Worm (Caenorhabditis elegans) whole organism, mixed stage, embryonic: ENCODE measurements around the gene srx-2.

Experiments used
- M03D4.4 ChIP-seq: sonication (generic microtip); optimal IDR thresholded peaks from 2 replicates; lab custom pipeline; 2017; ENCODE audit warnings: mild to moderate bottlenecking, missing genetic modification characterization, missing compliant biosample characterization
- bed-3 ChIP-seq: fragments of 200-800 bp; sonication (Bioruptor generic); optimal IDR thresholded peaks from 3 replicates; lab custom pipeline; 2018; ENCODE audit warnings: mild to moderate bottlenecking, missing genetic modification characterization, moderate library complexity, missing compliant biosample characterization
- blmp-1 ChIP-seq: fragments of 150-350 bp; optimal IDR thresholded peaks from 2 replicates; lab custom pipeline; 2014; ENCODE audit warnings: missing biosample characterization, missing genetic modification characterization
- ceh-39 ChIP-seq: fragments of 150-350 bp; optimal IDR thresholded peaks from 2 replicates; lab custom pipeline; 2014; ENCODE audit warnings: missing biosample characterization, missing genetic modification characterization
- ceh-43 ChIP-seq: fragments of 200-800 bp; sonication (Bioruptor generic); optimal IDR thresholded peaks from 2 replicates; lab custom pipeline; 2018; ENCODE audit warnings: mild to moderate bottlenecking, missing genetic modification characterization, moderate library complexity, missing compliant biosample characterization
- ceh-83 ChIP-seq: fragments of 200-800 bp; sonication (Bioruptor generic); optimal IDR thresholded peaks from 2 replicates; lab custom pipeline; 2018; ENCODE audit warnings: mild to moderate bottlenecking, missing genetic modification characterization, missing compliant biosample characterization
- ces-1 ChIP-seq: fragments of 150-350 bp; optimal IDR thresholded peaks from 2 replicates; lab custom pipeline; 2014; ENCODE audit warnings: missing biosample characterization, missing genetic modification reagents, missing genetic modification characterization
- drap-1 ChIP-seq: fragments of 200-800 bp; sonication (Bioruptor generic); optimal IDR thresholded peaks from 3 replicates; lab custom pipeline; 2018; ENCODE audit warnings: mild to moderate bottlenecking, missing genetic modification characterization, missing compliant biosample characterization
- elt-1 ChIP-seq: sonication (generic microtip); optimal IDR thresholded peaks from 2 replicates; lab custom pipeline; 2017; ENCODE audit warnings: missing genetic modification characterization, mild to moderate bottlenecking, missing compliant biosample characterization, antibody characterized with exemption, moderate library complexity, borderline replicate concordance; ENCODE audit not compliant: insufficient read depth
- elt-3 ChIP-seq: fragments of 150-350 bp; optimal IDR thresholded peaks from 2 replicates; lab custom pipeline; 2014; ENCODE audit warnings: missing biosample characterization, missing genetic modification characterization
- flh-1 ChIP-seq: fragments of 200-800 bp; sonication (Bioruptor generic); optimal IDR thresholded peaks from 2 replicates; lab custom pipeline; 2018; ENCODE audit warnings: mild to moderate bottlenecking, missing genetic modification characterization, moderate library complexity, missing compliant biosample characterization
- hlh-1 ChIP-seq: fragments of 150-350 bp; optimal IDR thresholded peaks from 2 replicates; lab custom pipeline; 2014; ENCODE audit warnings: missing biosample characterization, missing genetic modification reagents, missing genetic modification characterization
- lin-13 ChIP-seq: fragments of 150-350 bp; optimal IDR thresholded peaks from 2 replicates; lab custom pipeline; 2014; ENCODE audit warnings: missing biosample characterization, missing genetic modification characterization
- lin-32 ChIP-seq: fragments of 200-800 bp; sonication (Bioruptor generic); optimal IDR thresholded peaks from 2 replicates; lab custom pipeline; 2018; ENCODE audit warnings: mild to moderate bottlenecking, missing genetic modification characterization, missing compliant biosample characterization
- lsy-2 ChIP-seq: fragments of 150-350 bp; optimal IDR thresholded peaks from 2 replicates; lab custom pipeline; 2014; ENCODE audit warnings: missing biosample characterization, missing genetic modification characterization
- mab-5 ChIP-seq: fragments of 150-350 bp; optimal IDR thresholded peaks from 2 replicates; lab custom pipeline; 2014; ENCODE audit warnings: missing biosample characterization, missing genetic modification characterization
- mep-1 ChIP-seq: fragments of 150-350 bp; optimal IDR thresholded peaks from 2 replicates; lab custom pipeline; 2017; ENCODE audit warnings: missing biosample characterization, missing genetic modification reagents, missing genetic modification characterization, inconsistent platforms
- mls-2 ChIP-seq: sonication (generic microtip); optimal IDR thresholded peaks from 2 replicates; lab custom pipeline; 2016; ENCODE audit warnings: mild to moderate bottlenecking, missing genetic modification characterization, moderate library complexity, missing compliant biosample characterization
- nhr-12 ChIP-seq: fragments of 150-350 bp; optimal IDR thresholded peaks from 2 replicates; lab custom pipeline; 2014; ENCODE audit warnings: missing biosample characterization, missing genetic modification characterization
- nhr-2 ChIP-seq: fragments of 150-350 bp; optimal IDR thresholded peaks from 2 replicates; lab custom pipeline; 2014; ENCODE audit warnings: missing biosample characterization, missing genetic modification characterization
- nhr-28 ChIP-seq: fragments of 150-350 bp; optimal IDR thresholded peaks from 2 replicates; lab custom pipeline; 2014; ENCODE audit warnings: missing biosample characterization, missing genetic modification characterization
- nhr-76 ChIP-seq: sonication (generic microtip); optimal IDR thresholded peaks from 2 replicates; lab custom pipeline; 2017; ENCODE audit warnings: missing biosample characterization, missing genetic modification characterization
- pha-4 ChIP-seq: fragments of 150-350 bp; optimal IDR thresholded peaks from 2 replicates; lab custom pipeline; 2018; ENCODE audit warnings: missing biosample characterization, missing genetic modification reagents, missing genetic modification characterization
- sem-2 ChIP-seq: fragments of 200-800 bp; sonication (Bioruptor generic); optimal IDR thresholded peaks from 2 replicates; lab custom pipeline; 2018; ENCODE audit warnings: mild to moderate bottlenecking, missing genetic modification characterization, missing compliant biosample characterization
- snpc-4 ChIP-seq: fragments of 150-350 bp; optimal IDR thresholded peaks from 2 replicates; lab custom pipeline; 2014; ENCODE audit warnings: missing biosample characterization, missing genetic modification characterization
- sptf-1 ChIP-seq: sonication (generic microtip); optimal IDR thresholded peaks from 2 replicates; lab custom pipeline; 2017; ENCODE audit warnings: mild to moderate bottlenecking, missing genetic modification characterization, moderate library complexity, missing compliant biosample characterization
- tbx-8 ChIP-seq: fragments of 200-800 bp; sonication (Bioruptor generic); optimal IDR thresholded peaks from 2 replicates; lab custom pipeline; 2018; ENCODE audit warnings: mild to moderate bottlenecking, missing genetic modification characterization, moderate library complexity, missing compliant biosample characterization
- unc-120 ChIP-seq: sonication (generic microtip); optimal IDR thresholded peaks from 2 replicates; lab custom pipeline; 2017; ENCODE audit warnings: missing genetic modification characterization, missing compliant biosample characterization; ENCODE audit not compliant: poor library complexity, severe bottlenecking
- unc-39 ChIP-seq: fragments of 150-350 bp; optimal IDR thresholded peaks from 2 replicates; lab custom pipeline; 2014; ENCODE audit warnings: missing biosample characterization, missing genetic modification characterization
- unc-62 ChIP-seq: fragments of 150-350 bp; optimal IDR thresholded peaks from 2 replicates; lab custom pipeline; 2014; ENCODE audit warnings: missing biosample characterization, missing genetic modification reagents, missing genetic modification characterization
- zip-8 ChIP-seq: fragments of 150-350 bp; optimal IDR thresholded peaks from 2 replicates; lab custom pipeline; 2014; ENCODE audit warnings: missing biosample characterization, missing genetic modification characterization
- ztf-11 ChIP-seq: fragments of 150-350 bp; optimal IDR thresholded peaks from 2 replicates; lab custom pipeline; 2014; ENCODE audit warnings: missing biosample characterization, missing genetic modification characterization

The srx-2 gene

DNA sequence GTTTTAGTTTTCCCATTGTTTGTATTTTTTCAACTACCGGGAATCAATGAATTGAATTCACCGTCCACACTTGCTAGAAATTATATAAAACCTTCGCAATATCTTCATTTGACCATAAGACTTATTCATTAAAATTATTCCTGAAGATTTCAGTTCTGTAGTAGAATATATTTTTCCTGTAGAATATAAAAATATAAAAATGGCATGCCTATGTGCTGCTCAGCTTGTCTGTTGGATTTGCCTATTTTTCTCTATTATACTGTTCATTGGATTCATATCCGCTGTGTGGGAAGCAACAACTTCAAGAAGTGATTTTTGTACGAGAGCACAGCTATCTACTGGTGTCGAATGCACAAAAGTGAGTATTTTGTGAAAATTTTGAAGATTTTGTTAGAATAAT, 17.6 kb upstream of the srx-2 start, which contains the start of gene F59E11.6:
F59E11.6 (plus strand) TSS at position 111 of the 400 bp plus-strand sequence.
- TF ChIP-seq ceh-83 (no peak), ztf-11 (tag; lab: Kevin White, UChicago) (no peak), sptf-1 (no peak), blmp-1 (tag; lab: Kevin White, UChicago) (no peak), mab-5 (no peak), drap-1 (no peak), mep-1 (tag; lab: Kevin White, UChicago) (no peak), elt-3 (no peak), nhr-76 (tag; lab: Kevin White, UChicago) (no peak), unc-39 (no peak), unc-120 (tag; lab: Kevin White, UChicago) (no peak), hlh-1 (no peak), nhr-12 (no peak), M03D4.4 (tag; lab: Kevin White, UChicago) (no peak), pha-4 (tag; lab: Kevin White, UChicago) (no peak), elt-1 (no peak), ceh-39 (tag; lab: Kevin White, UChicago) (no peak), unc-62 (GFP tag; lab: Kevin White, UChicago) (no peak)

DNA sequence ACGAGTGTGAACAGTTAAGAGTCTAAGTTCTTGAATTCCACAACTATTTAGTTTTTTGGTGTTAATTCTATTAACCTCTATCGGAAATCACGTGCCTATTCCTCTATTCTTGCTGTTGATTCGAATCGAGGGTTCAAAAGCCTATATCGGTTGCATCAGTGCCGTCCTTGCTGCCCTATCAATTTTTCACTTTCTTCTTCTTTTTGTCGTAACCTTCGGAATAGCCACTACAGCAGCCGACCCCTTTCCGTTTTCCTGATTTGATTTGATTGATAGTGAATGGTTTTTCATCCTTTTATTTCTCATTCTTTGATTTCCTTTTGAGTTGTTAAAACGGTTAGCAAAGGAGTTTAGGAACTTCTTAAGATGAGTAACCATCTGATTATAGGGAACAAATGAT, 15.0 kb upstream of the srx-2 start:
- TF ChIP-seq elt-3 = no peak
- TF ChIP-seq unc-120 (tag; lab: Kevin White, UChicago) = no peak
- TF ChIP-seq mab-5 = no peak
- TF ChIP-seq mep-1 (tag; lab: Kevin White, UChicago) = no peak
- no peak for TF ChIP-seq nhr-76 (tag; lab: Kevin White, UChicago)
- TF ChIP-seq tbx-8 (GFP tag; lab: Kevin White, UChicago) = no peak

DNA sequence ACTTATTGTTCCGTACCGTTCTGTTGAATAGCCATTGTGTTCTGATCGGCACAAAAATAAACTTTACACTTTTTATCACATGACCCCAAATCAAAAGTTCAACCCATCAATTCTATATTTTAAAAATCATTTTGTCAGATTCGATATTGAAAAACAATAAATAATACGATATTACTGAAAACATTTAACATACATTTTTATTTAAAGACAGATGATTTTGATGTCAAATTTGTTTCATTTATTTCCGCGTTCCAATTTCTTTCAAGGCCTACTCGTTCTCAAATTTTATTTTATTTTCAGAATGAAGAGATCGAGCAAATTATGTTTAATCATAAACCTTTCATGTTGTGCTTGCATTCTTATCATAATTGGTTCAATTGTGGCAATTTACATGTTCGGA, 14.5 kb upstream of the srx-2 start, which contains the start of gene F59E11.5:
F59E11.5 (plus strand) TSS at position 301 of the 400 bp plus-strand sequence.
- TF ChIP-seq snpc-4 = no peak

DNA sequence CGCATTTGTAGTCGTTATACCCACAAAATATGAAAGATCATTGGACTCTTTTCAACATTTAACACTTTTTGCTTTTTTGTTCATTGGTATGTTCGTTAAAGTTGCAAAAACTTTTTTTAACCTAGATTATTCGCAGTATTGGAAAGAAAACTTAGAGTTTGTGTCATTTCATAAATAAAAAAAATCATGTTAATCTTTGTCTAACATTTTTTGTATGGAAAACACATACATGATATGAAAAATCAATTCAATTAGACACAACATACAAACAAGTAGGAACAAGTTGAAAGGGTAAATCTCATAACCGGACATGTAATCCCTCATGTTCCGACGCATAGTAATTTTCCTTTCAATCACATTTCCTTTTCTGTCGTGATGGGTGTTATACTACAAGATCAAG, 8.1 kb upstream of the srx-2 start, which contains the start of gene F59E11.2:
F59E11.2 (plus strand) TSS at position 301 of the 400 bp plus-strand sequence.
- TF ChIP-seq unc-62 (GFP tag; lab: Kevin White, UChicago) = no peak
- no peak for TF ChIP-seq ceh-39 (tag; lab: Kevin White, UChicago)
- no peak for TF ChIP-seq unc-39
- no peak for TF ChIP-seq elt-3
- no peak for TF ChIP-seq bed-3 (GFP tag; lab: Kevin White, UChicago)
- no peak for TF ChIP-seq lin-32 (GFP tag; lab: Kevin White, UChicago)
- TF ChIP-seq elt-1 = no peak
- TF ChIP-seq nhr-76 (tag; lab: Kevin White, UChicago) = no peak
- no peak for TF ChIP-seq sptf-1
- TF ChIP-seq blmp-1 (tag; lab: Kevin White, UChicago) = no peak
- no peak for TF ChIP-seq lin-13 (tag; lab: Kevin White, UChicago)
- no peak for TF ChIP-seq sem-2 (GFP tag; lab: Kevin White, UChicago)

DNA sequence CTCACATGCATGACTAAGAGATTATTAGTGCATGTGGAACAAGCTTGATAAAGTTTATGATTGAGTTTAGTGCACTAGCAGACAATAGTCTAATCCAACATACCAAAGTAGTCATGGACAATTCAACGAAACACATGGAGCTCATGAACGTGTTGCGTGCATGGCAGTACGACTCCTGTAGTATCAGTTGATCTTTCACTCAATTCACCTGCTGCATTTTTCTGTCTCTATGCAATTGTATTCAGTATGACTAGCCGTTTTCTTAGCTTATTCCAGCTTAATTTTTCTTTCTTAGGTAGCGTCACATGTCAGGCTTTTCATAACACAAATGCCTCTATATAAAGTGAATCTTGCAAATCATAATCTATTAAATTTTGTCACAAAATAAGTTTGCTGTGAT, 6.0 kb upstream of the srx-2 start, which contains the start of gene srx-1:
srx-1 (plus strand) TSS at position 382 of the 400 bp plus-strand sequence.
- TF ChIP-seq nhr-2 (tag; lab: Kevin White, UChicago) = no peak
- no peak for TF ChIP-seq snpc-4
- TF ChIP-seq pha-4 (tag; lab: Kevin White, UChicago) = no peak
- TF ChIP-seq mab-5 = no peak
- no peak for TF ChIP-seq ceh-39 (tag; lab: Kevin White, UChicago)
- no peak for TF ChIP-seq ceh-43 (GFP tag; lab: Kevin White, UChicago)
- TF ChIP-seq nhr-28 = no peak
- no peak for TF ChIP-seq ceh-83
- no peak for TF ChIP-seq mep-1 (tag; lab: Kevin White, UChicago)
- no peak for TF ChIP-seq ces-1
- TF ChIP-seq flh-1 (GFP tag; lab: Kevin White, UChicago) = no peak
- TF ChIP-seq unc-120 (tag; lab: Kevin White, UChicago) = no peak
- TF ChIP-seq unc-62 (GFP tag; lab: Kevin White, UChicago) = no peak
- TF ChIP-seq lin-13 (tag; lab: Kevin White, UChicago) = no peak

DNA sequence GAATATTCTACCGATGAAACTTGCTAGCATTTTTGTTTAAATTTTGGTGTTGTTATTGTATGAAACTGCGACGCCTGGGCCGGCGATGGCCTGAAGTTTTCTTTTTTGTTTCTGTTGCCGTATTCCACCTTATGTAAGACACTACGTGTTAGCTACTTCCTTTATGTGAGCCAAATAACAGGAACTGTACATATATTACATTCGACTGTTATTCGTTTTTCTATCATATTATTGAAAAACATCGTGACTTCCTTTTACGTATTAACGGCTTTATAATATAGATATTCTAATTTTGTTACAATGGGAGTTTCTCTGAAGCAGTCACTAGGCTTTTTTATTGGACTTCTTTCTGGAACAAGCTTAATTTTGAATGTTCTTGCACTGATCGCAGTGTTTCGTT, 4.0 kb upstream of the srx-2 start, which contains the start of gene srx-3:
srx-3 (plus strand) TSS at position 301 of the 400 bp plus-strand sequence.
- TF ChIP-seq mls-2 (tag; lab: Kevin White, UChicago) (no peak), zip-8 (no peak), bed-3 (GFP tag; lab: Kevin White, UChicago) (no peak), unc-39 (no peak), nhr-12 (no peak), lsy-2 (tag; lab: Kevin White, UChicago) (no peak), hlh-1 (no peak), M03D4.4 (tag; lab: Kevin White, UChicago) (no peak), flh-1 (GFP tag; lab: Kevin White, UChicago) (no peak), elt-3 (no peak), lin-32 (GFP tag; lab: Kevin White, UChicago) (no peak), nhr-76 (tag; lab: Kevin White, UChicago) (no peak)
